Worm (Caenorhabditis elegans): ENCODE data around the gene hsp-12.6.

DNA sequence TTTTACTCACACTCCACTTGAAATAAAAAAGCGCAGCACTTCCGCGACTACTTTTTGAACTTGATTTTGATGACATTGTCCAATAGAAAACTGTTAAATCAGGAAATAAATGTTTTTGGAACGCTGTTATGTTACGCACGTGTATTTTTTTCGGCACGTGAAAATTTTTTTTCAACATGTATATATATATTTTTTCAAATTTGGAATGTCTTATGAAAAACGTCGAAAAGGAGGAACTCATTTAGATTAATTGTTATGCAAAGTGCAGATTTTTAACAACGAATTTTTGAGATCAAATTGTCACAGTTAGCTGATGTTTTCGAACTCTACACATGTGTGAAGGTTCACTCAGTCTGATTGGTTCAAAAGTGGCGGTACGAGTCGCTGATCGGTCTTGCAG lies 48.5 kb downstream of the hsp-12.6 start, which contains the start of gene F56D5.2:
- TF ChIP-seq elt-2 (tag; optimal IDR thresholded peaks at IDR 0.05) (no peak), ets-4 (tag; optimal IDR thresholded peaks at IDR 0.05) (no peak), gmeb-2 (tag; optimal IDR thresholded peaks at IDR 0.05) (no peak), syd-9 (tag; optimal IDR thresholded peaks at IDR 0.05) (no peak), nhr-11 (tag; optimal IDR thresholded peaks at IDR 0.05) (no peak), lim-6 (tag; optimal IDR thresholded peaks at IDR 0.05) (no peak), fkh-6 (tag; optimal IDR thresholded peaks at IDR 0.05) (no peak), ceh-48 (tag; optimal IDR thresholded peaks at IDR 0.05) (no peak), fkh-10 (GFP tag; optimal IDR thresholded peaks at IDR 0.05) (no peak)

Measured in whole organism, late embryonic.